Worm (Caenorhabditis elegans) whole organism, mixed stage, embryonic: ENCODE data around the gene ttc-36.

Source experiments
- M03D4.4 ChIP-seq: sonication (generic microtip); optimal IDR thresholded peaks from 2 replicates; lab custom pipeline; 2017; ENCODE audit warnings: mild to moderate bottlenecking, missing genetic modification characterization, missing compliant biosample characterization
- drap-1 ChIP-seq: fragments of 200-800 bp; sonication (Bioruptor generic); optimal IDR thresholded peaks from 3 replicates; lab custom pipeline; 2018; ENCODE audit warnings: mild to moderate bottlenecking, missing genetic modification characterization, missing compliant biosample characterization
- lsy-2 ChIP-seq: fragments of 150-350 bp; optimal IDR thresholded peaks from 2 replicates; lab custom pipeline; 2014; ENCODE audit warnings: missing biosample characterization, missing genetic modification characterization
- nhr-12 ChIP-seq: fragments of 150-350 bp; optimal IDR thresholded peaks from 2 replicates; lab custom pipeline; 2014; ENCODE audit warnings: missing biosample characterization, missing genetic modification characterization
- pha-4 ChIP-seq: fragments of 150-350 bp; optimal IDR thresholded peaks from 2 replicates; lab custom pipeline; 2018; ENCODE audit warnings: missing biosample characterization, missing genetic modification reagents, missing genetic modification characterization
- snpc-4 ChIP-seq: fragments of 150-350 bp; optimal IDR thresholded peaks from 2 replicates; lab custom pipeline; 2014; ENCODE audit warnings: missing biosample characterization, missing genetic modification characterization
- unc-39 ChIP-seq: fragments of 150-350 bp; optimal IDR thresholded peaks from 2 replicates; lab custom pipeline; 2014; ENCODE audit warnings: missing biosample characterization, missing genetic modification characterization
- ztf-11 ChIP-seq: fragments of 150-350 bp; optimal IDR thresholded peaks from 2 replicates; lab custom pipeline; 2014; ENCODE audit warnings: missing biosample characterization, missing genetic modification characterization

DNA sequence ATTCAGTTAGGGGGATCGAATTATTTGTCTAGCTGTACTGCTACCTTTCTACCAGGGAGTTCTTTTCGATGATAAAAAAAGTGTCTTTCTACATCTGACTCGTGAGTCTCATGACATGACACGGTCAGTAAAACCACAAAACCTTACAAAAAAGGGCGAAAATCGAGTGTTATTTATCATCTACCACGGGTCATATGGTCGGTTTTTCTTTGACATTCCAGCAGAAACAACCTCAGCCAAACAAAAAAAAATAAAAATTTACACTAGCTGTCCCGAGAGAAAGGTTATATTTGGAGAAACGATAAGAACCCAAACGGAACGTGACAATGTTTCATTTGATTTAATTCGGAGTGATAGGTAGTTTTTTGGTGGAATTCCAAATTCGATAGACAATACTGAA, 10.3 kb upstream of the ttc-36 start:
- TF ChIP-seq pha-4 (tag; lab: Kevin White, UChicago) = no peak
- TF ChIP-seq lsy-2 (tag; lab: Kevin White, UChicago) = no peak
- TF ChIP-seq unc-39 (tag; lab: Kevin White, UChicago) = no peak
- TF ChIP-seq ztf-11 (tag; lab: Kevin White, UChicago) = no peak
- no peak for TF ChIP-seq M03D4.4 (tag; lab: Kevin White, UChicago)
- no peak for TF ChIP-seq snpc-4 (tag; lab: Kevin White, UChicago)
- TF ChIP-seq nhr-12 (tag; lab: Kevin White, UChicago) = no peak
- TF ChIP-seq drap-1 (GFP tag; lab: Kevin White, UChicago) = no peak
